Worm (Caenorhabditis elegans) whole organism, L2 larva: ENCODE results near the gene F18E3.10.

ENCODE experiments used
- ZK546.5 ChIP-seq: sonication (generic microtip); optimal IDR thresholded peaks from 2 replicates; lab custom pipeline; 2017; ENCODE audit warnings: missing biosample characterization, missing genetic modification characterization
- ama-1 ChIP-seq: fragments of 150-350 bp; optimal IDR thresholded peaks from 2 replicates; lab custom pipeline; 2018; ENCODE audit warnings: inconsistent platforms
- blmp-1 ChIP-seq: sonication (generic microtip); optimal IDR thresholded peaks from 2 replicates; lab custom pipeline; 2017; ENCODE audit warnings: missing genetic modification characterization, mild to moderate bottlenecking, missing compliant biosample characterization, antibody characterized with exemption, moderate library complexity; ENCODE audit not compliant: insufficient read depth
- egl-27 ChIP-seq: sonication (generic microtip); optimal IDR thresholded peaks from 3 replicates; lab custom pipeline; 2017; ENCODE audit warnings: missing biosample characterization, missing genetic modification reagents, missing genetic modification characterization
- fos-1 ChIP-seq: fragments of 150-350 bp; optimal IDR thresholded peaks from 2 replicates; lab custom pipeline; 2014; ENCODE audit warnings: missing biosample characterization, missing genetic modification characterization
- lin-11 ChIP-seq: fragments of 150-350 bp; sonication (generic microtip); optimal IDR thresholded peaks from 2 replicates; lab custom pipeline; 2014; ENCODE audit warnings: missing biosample characterization, missing genetic modification characterization, inconsistent platforms, mixed read lengths
- lin-13 ChIP-seq: fragments of 150-350 bp; optimal IDR thresholded peaks from 2 replicates; lab custom pipeline; 2014; ENCODE audit warnings: missing biosample characterization, missing genetic modification reagents, missing genetic modification characterization
- nhr-23 ChIP-seq: fragments of 150-350 bp; optimal IDR thresholded peaks from 2 replicates; lab custom pipeline; 2014; ENCODE audit warnings: missing biosample characterization, missing genetic modification reagents, missing genetic modification characterization
- nhr-25 ChIP-seq: fragments of 150-350 bp; sonication (generic microtip); optimal IDR thresholded peaks from 3 replicates; lab custom pipeline; 2014; ENCODE audit warnings: missing biosample characterization, missing genetic modification characterization
- snpc-4 ChIP-seq: fragments of 150-350 bp; optimal IDR thresholded peaks from 2 replicates; lab custom pipeline; 2014; ENCODE audit warnings: missing biosample characterization, missing genetic modification characterization
- ztf-11 ChIP-seq: sonication (generic microtip); optimal IDR thresholded peaks from 2 replicates; lab custom pipeline; 2017; ENCODE audit warnings: missing biosample characterization, missing genetic modification characterization
- ztf-4 ChIP-seq: fragments of 150-350 bp; optimal IDR thresholded peaks from 2 replicates; lab custom pipeline; 2014; ENCODE audit warnings: missing biosample characterization, missing genetic modification characterization

DNA sequence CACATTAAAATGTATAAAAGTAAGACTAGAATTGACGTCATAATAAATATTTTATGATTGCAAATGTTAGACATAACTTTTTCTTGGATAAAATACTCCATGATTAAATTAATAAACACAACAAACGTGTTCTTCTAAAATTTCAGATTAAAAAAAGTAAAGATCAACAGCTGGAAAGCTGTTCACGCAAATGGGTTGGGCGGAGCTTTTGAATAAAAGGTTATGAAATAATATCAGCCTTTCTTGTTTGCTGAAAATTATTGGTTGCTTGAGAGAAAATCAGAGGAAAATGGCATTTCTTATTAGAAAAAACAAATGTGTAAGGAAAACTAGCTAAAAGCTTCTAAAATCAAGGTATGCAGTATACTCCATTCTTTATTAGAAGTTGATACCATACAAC is 36.5 kb downstream of the F18E3.10 start, which contains the start of gene C02H6.3:
- no peak for TF ChIP-seq ztf-11 (tag; lab: Kevin White, UChicago)
- no peak for TF ChIP-seq ama-1
- no peak for TF ChIP-seq fos-1 (tag; lab: Kevin White, UChicago)
- TF ChIP-seq ZK546.5 (tag; lab: Kevin White, UChicago) = no peak
- no peak for TF ChIP-seq ztf-4 (tag; lab: Kevin White, UChicago)
- TF ChIP-seq egl-27 (tag; lab: Kevin White, UChicago) = no peak
- no peak for TF ChIP-seq lin-13 (GFP tag; lab: Kevin White, UChicago)
- no peak for TF ChIP-seq lin-11 (tag; lab: Kevin White, UChicago)
- no peak for TF ChIP-seq nhr-23 (tag; lab: Kevin White, UChicago)
- TF ChIP-seq nhr-25 (tag; lab: Kevin White, UChicago) = no peak
- TF ChIP-seq snpc-4 = no peak
- TF ChIP-seq blmp-1 = no peak
